Fruit fly (Drosophila melanogaster) whole organism, prepupa: ENCODE measurements around the gene CG3626.

Experiments
- Blimp-1 ChIP-seq: fragments of 200-800 bp; sonication (Bioruptor generic); optimal IDR thresholded peaks from 3 replicates; lab custom pipeline; 2017; ENCODE audit warnings: missing biosample characterization, missing genetic modification characterization, mild to moderate bottlenecking, moderate library complexity, missing genetic modification reagents
- CG11294 ChIP-seq: fragments of 200-800 bp; sonication (Bioruptor generic); IDR thresholded peaks from 2 replicates; pipeline ENCODE4 v1.3.6; 2022; ENCODE audit warnings: missing biosample characterization, missing genetic modification characterization
- CG15336 ChIP-seq: fragments of 200-800 bp; sonication (Bioruptor generic); IDR thresholded peaks from 2 replicates; pipeline ENCODE4 v1.3.6; 2022; ENCODE audit warnings: missing biosample characterization, missing genetic modification characterization
- CG1621 ChIP-seq: fragments of 200-800 bp; sonication (Bioruptor generic); optimal IDR thresholded peaks from 3 replicates; lab custom pipeline; 2018; ENCODE audit warnings: missing biosample characterization, mild to moderate bottlenecking, missing genetic modification characterization
- CG16779 ChIP-seq: fragments of 200-800 bp; sonication (Bioruptor generic); optimal IDR thresholded peaks from 3 replicates; lab custom pipeline; 2017; ENCODE audit warnings: missing biosample characterization, mild to moderate bottlenecking, missing genetic modification characterization
- CG3032 ChIP-seq: fragments of 200-800 bp; optimal IDR thresholded peaks from 2 replicates; lab custom pipeline; 2019; ENCODE audit warnings: missing biosample characterization, mild to moderate bottlenecking, missing genetic modification characterization, moderate library complexity
- CG34406 ChIP-seq: fragments of 200-800 bp; sonication (Bioruptor generic); optimal IDR thresholded peaks from 3 replicates; lab custom pipeline; 2016; ENCODE audit warnings: missing biosample characterization, missing genetic modification characterization
- CG3919 ChIP-seq: fragments of 200-800 bp; sonication (Bioruptor generic); optimal IDR thresholded peaks from 3 replicates; lab custom pipeline; 2016; ENCODE audit warnings: missing biosample characterization, missing genetic modification characterization
- CG4318 ChIP-seq: fragments of 200-800 bp; sonication (Bioruptor generic); optimal IDR thresholded peaks from 3 replicates; lab custom pipeline; 2017; ENCODE audit warnings: missing biosample characterization, mild to moderate bottlenecking, missing genetic modification characterization
- CG6276 ChIP-seq: fragments of 200-800 bp; sonication (Bioruptor generic); optimal IDR thresholded peaks from 2 replicates; lab custom pipeline; 2017; ENCODE audit warnings: missing biosample characterization, mild to moderate bottlenecking, missing genetic modification characterization
- CG6792 ChIP-seq: fragments of 200-800 bp; sonication (Bioruptor generic); optimal IDR thresholded peaks from 3 replicates; lab custom pipeline; 2016; ENCODE audit warnings: missing biosample characterization, missing genetic modification characterization
- CG6854 ChIP-seq: fragments of 200-800 bp; sonication (Bioruptor generic); optimal IDR thresholded peaks from 2 replicates; lab custom pipeline; 2017; ENCODE audit warnings: missing biosample characterization, mild to moderate bottlenecking, missing genetic modification characterization
- CG7368 ChIP-seq: fragments of 200-800 bp; sonication (Bioruptor generic); optimal IDR thresholded peaks from 3 replicates; lab custom pipeline; 2016; ENCODE audit warnings: missing biosample characterization, missing genetic modification characterization
- CG8319 ChIP-seq: fragments of 200-800 bp; sonication (Bioruptor generic); optimal IDR thresholded peaks from 3 replicates; lab custom pipeline; 2016; ENCODE audit warnings: missing biosample characterization, missing genetic modification characterization
- CG9139 ChIP-seq: fragments of 200-800 bp; sonication (Bioruptor generic); optimal IDR thresholded peaks from 3 replicates; lab custom pipeline; 2017; ENCODE audit warnings: missing biosample characterization, mild to moderate bottlenecking, missing genetic modification characterization
- Eip78C ChIP-seq: fragments of 200-800 bp; sonication (Bioruptor generic); peaks from one replicate; lab custom pipeline; 2016; ENCODE audit warnings: missing biosample characterization, missing genetic modification characterization
- Eip93F ChIP-seq: fragments of 200-800 bp; sonication (Bioruptor generic); optimal IDR thresholded peaks from 2 replicates; lab custom pipeline; 2016; ENCODE audit warnings: missing biosample characterization, mild to moderate bottlenecking, missing genetic modification characterization
- Ets21C ChIP-seq: fragments of 200-800 bp; sonication (Bioruptor generic); optimal IDR thresholded peaks from 3 replicates; lab custom pipeline; 2016; ENCODE audit warnings: missing biosample characterization, missing genetic modification characterization
- Hr39 ChIP-seq: fragments of 200-800 bp; sonication (Bioruptor generic); optimal IDR thresholded peaks from 2 replicates; lab custom pipeline; 2016; ENCODE audit warnings: missing biosample characterization, missing genetic modification characterization
- Hr4 ChIP-seq: fragments of 200-800 bp; sonication (Bioruptor generic); optimal IDR thresholded peaks from 3 replicates; lab custom pipeline; 2016; ENCODE audit warnings: missing biosample characterization, missing genetic modification characterization
- Met ChIP-seq: fragments of 200-800 bp; sonication (Bioruptor generic); optimal IDR thresholded peaks from 3 replicates; lab custom pipeline; 2016; ENCODE audit warnings: missing biosample characterization, missing genetic modification characterization
- Sox102F ChIP-seq: fragments of 200-800 bp; sonication (Bioruptor generic); optimal IDR thresholded peaks from 2 replicates; lab custom pipeline; 2016; ENCODE audit warnings: missing biosample characterization, mild to moderate bottlenecking, missing genetic modification characterization
- Sox14 ChIP-seq: fragments of 200-800 bp; sonication (Bioruptor generic); optimal IDR thresholded peaks from 3 replicates; lab custom pipeline; 2016; ENCODE audit warnings: missing biosample characterization, missing genetic modification characterization
- Sox15 ChIP-seq: fragments of 200-800 bp; sonication (Bioruptor generic); optimal IDR thresholded peaks from 3 replicates; lab custom pipeline; 2016; ENCODE audit warnings: missing biosample characterization, missing genetic modification characterization
- achi ChIP-seq: fragments of 200-800 bp; sonication (Bioruptor generic); optimal IDR thresholded peaks from 3 replicates; lab custom pipeline; 2016; ENCODE audit warnings: missing biosample characterization, missing genetic modification characterization
- dac ChIP-seq: fragments of 200-800 bp; sonication (Bioruptor generic); optimal IDR thresholded peaks from 2 replicates; lab custom pipeline; 2017; ENCODE audit warnings: missing biosample characterization, mild to moderate bottlenecking, missing genetic modification characterization
- dsx ChIP-seq: fragments of 200-800 bp; optimal IDR thresholded peaks from 3 replicates; lab custom pipeline; 2019; ENCODE audit warnings: missing biosample characterization, mild to moderate bottlenecking, missing genetic modification characterization, moderate library complexity; ENCODE audit not compliant: poor library complexity, severe bottlenecking
- fd59A ChIP-seq: fragments of 200-800 bp; sonication (Bioruptor generic); optimal IDR thresholded peaks from 2 replicates; lab custom pipeline; 2017; ENCODE audit warnings: missing biosample characterization, mild to moderate bottlenecking, missing genetic modification characterization, missing genetic modification reagents
- fd85E ChIP-seq: fragments of 200-800 bp; sonication (Bioruptor generic); optimal IDR thresholded peaks from 3 replicates; lab custom pipeline; 2016; ENCODE audit warnings: missing biosample characterization, missing genetic modification characterization
- fkh ChIP-seq: fragments of 200-800 bp; sonication (Bioruptor generic); optimal IDR thresholded peaks from 3 replicates; lab custom pipeline; 2017; ENCODE audit warnings: missing biosample characterization, mild to moderate bottlenecking, missing genetic modification characterization, moderate library complexity
- net ChIP-seq: fragments of 200-800 bp; sonication (Bioruptor generic); optimal IDR thresholded peaks from 3 replicates; lab custom pipeline; 2016; ENCODE audit warnings: missing biosample characterization, missing genetic modification characterization
- spab ChIP-seq: fragments of 200-800 bp; sonication (Bioruptor generic); optimal IDR thresholded peaks from 2 replicates; lab custom pipeline; 2017; ENCODE audit warnings: missing biosample characterization, mild to moderate bottlenecking, missing genetic modification characterization, missing genetic modification reagents
- ss ChIP-seq, 2 experiments: fragments of 200-800 bp; sonication (Bioruptor generic); optimal IDR thresholded peaks; 2 replicates in 1 of 2; 3 replicates in 1 of 2; lab custom pipeline; 2017 to 2018; ENCODE audit warnings: mild to moderate bottlenecking in 2 of 2, missing biosample characterization in 2 of 2, missing genetic modification characterization in 2 of 2, moderate library complexity in 1 of 2
- topi ChIP-seq: fragments of 200-800 bp; sonication (Bioruptor generic); optimal IDR thresholded peaks from 3 replicates; lab custom pipeline; 2016; ENCODE audit warnings: missing biosample characterization, missing genetic modification characterization
- vri ChIP-seq: fragments of 200-800 bp; sonication (Bioruptor generic); optimal IDR thresholded peaks from 3 replicates; lab custom pipeline; 2016; ENCODE audit warnings: missing biosample characterization, mild to moderate bottlenecking, missing genetic modification characterization

The CG3626 gene

DNA sequence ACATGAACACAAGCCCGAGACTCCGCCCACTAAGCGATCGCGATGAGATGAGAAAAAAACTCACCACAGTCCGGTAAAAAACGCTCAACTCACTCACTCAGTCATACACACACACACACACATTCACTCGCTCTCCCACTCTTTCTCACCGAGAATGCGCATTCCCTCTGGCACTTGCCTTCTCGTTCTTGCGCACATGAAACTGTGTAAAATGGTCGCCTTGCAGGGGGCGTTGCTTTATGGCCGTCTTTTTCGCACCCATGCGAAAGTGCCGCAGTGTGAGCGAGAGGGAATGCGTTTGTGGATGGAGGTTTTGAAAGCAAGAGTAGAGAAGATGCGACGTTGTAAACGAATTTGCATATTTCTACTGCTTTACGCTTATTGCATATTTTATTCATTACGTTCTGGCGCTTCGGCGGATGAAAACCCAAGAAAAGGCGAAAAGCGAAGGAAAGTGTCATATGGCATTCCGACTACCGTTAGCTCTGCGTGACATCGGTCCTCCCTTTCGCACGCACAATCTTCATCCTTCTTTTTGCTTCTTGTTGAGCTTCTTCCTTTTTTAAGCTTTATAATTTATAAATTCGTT lies 45.3 kb downstream of the CG3626 start:
- peak; percentile 2 for TF ChIP-seq dsx (GFP tag; lab: Kevin White, UChicago)
- peak; percentile 51 for TF ChIP-seq Blimp-1 (GFP tag; lab: Kevin White, UChicago)
- peak in 1 of 2 experiments; percentile 51 for TF ChIP-seq ss (GFP tag; optimal IDR thresholded peaks at IDR 0.05; lab: Kevin White, UChicago)
- TF ChIP-seq Eip78C, result peak; percentile 43
- no peak for TF ChIP-seq Hr4 (GFP tag; lab: Kevin White, UChicago)
- TF ChIP-seq CG1621 (tag; lab: Kevin White, UChicago), result peak; percentile 5
- TF ChIP-seq fkh, result peak; percentile 39
- no peak for TF ChIP-seq Hr39 (GFP tag; lab: Kevin White, UChicago)

DNA sequence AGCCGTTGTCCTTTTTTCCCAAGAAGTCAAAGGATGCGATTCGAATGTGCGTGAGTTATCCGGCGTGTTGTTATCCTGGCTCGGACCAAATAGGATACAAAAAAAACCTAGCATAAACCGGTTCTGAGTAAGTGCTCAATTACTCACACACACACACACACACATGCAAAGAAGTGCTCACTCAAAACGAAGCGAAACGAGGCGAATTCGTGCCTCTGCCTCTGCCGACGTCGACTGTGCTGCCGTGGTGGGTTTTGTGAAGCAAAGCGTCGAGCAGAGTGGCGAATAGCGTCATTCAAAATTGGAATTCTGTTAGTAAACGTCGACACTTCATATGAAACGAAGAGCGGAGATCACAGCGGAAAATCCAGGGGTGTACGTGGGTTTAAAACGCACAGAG lies 46.3 kb downstream of the CG3626 start, which contains the start of gene bi:
Gene bi, plus strand, starts transcription at position 311 of the 400 bp plus-strand sequence.
- no peak for TF ChIP-seq Ets21C (GFP tag; lab: Kevin White, UChicago)
- TF ChIP-seq Eip78C, result peak; percentile 17
- TF ChIP-seq CG1621 (tag; lab: Kevin White, UChicago), result no peak

DNA sequence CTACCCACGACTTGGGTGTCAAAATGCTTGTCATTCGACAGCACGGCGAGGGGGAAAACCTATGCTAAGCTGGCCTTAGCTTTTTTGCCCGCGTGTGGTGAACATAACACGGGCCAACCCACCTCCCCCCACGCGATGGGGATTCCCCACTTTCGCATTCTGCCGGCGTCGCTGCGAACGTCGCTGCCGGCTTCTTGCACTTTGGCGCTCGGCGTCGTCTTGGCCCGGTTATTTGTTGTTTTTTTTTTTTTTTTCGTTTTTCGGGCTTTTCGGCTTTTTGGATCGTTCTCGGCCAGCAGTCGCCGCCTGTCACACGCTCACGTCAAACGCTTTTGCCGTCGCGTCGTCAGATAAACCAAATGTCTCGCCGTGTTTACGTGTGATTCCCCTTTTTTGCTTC lies 46.9 kb downstream of the CG3626 start:
- TF ChIP-seq CG8319 (GFP tag; lab: Kevin White, UChicago), result no peak
- no peak for TF ChIP-seq CG15336
- TF ChIP-seq Sox102F (GFP tag; lab: Kevin White, UChicago), result no peak
- no peak for TF ChIP-seq topi
- no peak for TF ChIP-seq CG11294 (GFP tag; lab: Robert Waterston, UW)
- TF ChIP-seq CG6276, result no peak
- no peak for TF ChIP-seq CG6854 (GFP tag; lab: Kevin White, UChicago)
- no peak for TF ChIP-seq CG3919 (GFP tag; lab: Kevin White, UChicago)
- TF ChIP-seq achi (GFP tag; lab: Kevin White, UChicago), result no peak
- TF ChIP-seq fd85E (GFP tag; lab: Kevin White, UChicago), result no peak

DNA sequence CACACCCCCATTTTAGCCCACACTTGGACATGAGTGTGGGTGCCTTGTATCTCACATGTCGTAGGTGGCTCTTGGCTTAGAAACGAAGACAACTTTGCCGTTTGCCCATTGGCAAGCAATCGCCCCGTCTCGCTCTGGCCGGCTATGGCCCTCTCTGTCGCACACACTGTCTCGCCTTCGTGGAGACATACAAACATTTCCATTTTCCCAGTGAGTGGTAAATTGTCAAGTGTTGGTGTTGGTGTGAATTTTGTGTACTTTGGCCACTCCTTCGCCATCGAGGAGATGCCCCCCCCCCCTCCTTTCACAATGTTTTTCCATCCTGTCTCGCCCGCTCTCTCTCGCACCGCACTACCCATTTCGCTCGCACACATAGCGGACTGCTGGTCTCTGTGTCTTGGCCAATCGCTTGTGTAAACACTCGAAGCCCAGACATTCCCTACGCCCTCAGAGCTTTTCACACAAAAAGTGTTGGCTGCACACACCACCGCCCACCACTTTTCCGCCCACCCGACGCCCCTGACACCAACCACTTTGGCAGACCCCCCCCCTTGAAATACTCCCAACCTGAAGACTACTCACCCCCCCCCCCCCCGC lies 54.0 kb downstream of the CG3626 start:
- no peak for TF ChIP-seq Sox14 (GFP tag; lab: Kevin White, UChicago)
- TF ChIP-seq CG6792 (GFP tag; lab: Kevin White, UChicago), result no peak
- TF ChIP-seq CG16779 (tag; lab: Kevin White, UChicago), result no peak
- TF ChIP-seq vri (GFP tag; lab: Kevin White, UChicago), result no peak
- no peak for TF ChIP-seq spab (GFP tag; lab: Kevin White, UChicago)
- TF ChIP-seq Met (GFP tag; lab: Kevin White, UChicago), result no peak
- TF ChIP-seq CG15336, result no peak
- TF ChIP-seq Eip93F (GFP tag; lab: Kevin White, UChicago), result no peak
- no peak for TF ChIP-seq CG34406 (GFP tag; lab: Kevin White, UChicago)
- TF ChIP-seq net (GFP tag; lab: Kevin White, UChicago), result no peak
- no peak for TF ChIP-seq fd59A (GFP tag; lab: Kevin White, UChicago)
- TF ChIP-seq CG4318 (GFP tag; lab: Kevin White, UChicago), result no peak
- no peak for TF ChIP-seq CG7368 (GFP tag; lab: Kevin White, UChicago)
- TF ChIP-seq Sox15, result no peak
- TF ChIP-seq dac (GFP tag; lab: Kevin White, UChicago), result no peak
- TF ChIP-seq CG11294 (GFP tag; lab: Robert Waterston, UW), result no peak
- no peak for TF ChIP-seq CG3032 (tag; lab: Kevin White, UChicago)
- no peak for TF ChIP-seq CG1621 (tag; lab: Kevin White, UChicago)
- TF ChIP-seq CG9139 (GFP tag; lab: Kevin White, UChicago), result no peak
- TF ChIP-seq Hr4 (GFP tag; lab: Kevin White, UChicago), result no peak
